Worm (Caenorhabditis elegans) whole organism, mixed stage, embryonic: ENCODE measurements around the gene Y43C5B.2.

Experiments used
- M03D4.4 ChIP-seq: sonication (generic microtip); optimal IDR thresholded peaks from 2 replicates; lab custom pipeline; 2017; ENCODE audit warnings: mild to moderate bottlenecking, missing genetic modification characterization, missing compliant biosample characterization
- bed-3 ChIP-seq: fragments of 200-800 bp; sonication (Bioruptor generic); optimal IDR thresholded peaks from 3 replicates; lab custom pipeline; 2018; ENCODE audit warnings: mild to moderate bottlenecking, missing genetic modification characterization, moderate library complexity, missing compliant biosample characterization
- blmp-1 ChIP-seq: fragments of 150-350 bp; optimal IDR thresholded peaks from 2 replicates; lab custom pipeline; 2014; ENCODE audit warnings: missing biosample characterization, missing genetic modification characterization
- ceh-39 ChIP-seq: fragments of 150-350 bp; optimal IDR thresholded peaks from 2 replicates; lab custom pipeline; 2014; ENCODE audit warnings: missing biosample characterization, missing genetic modification characterization
- ceh-43 ChIP-seq: fragments of 200-800 bp; sonication (Bioruptor generic); optimal IDR thresholded peaks from 2 replicates; lab custom pipeline; 2018; ENCODE audit warnings: mild to moderate bottlenecking, missing genetic modification characterization, moderate library complexity, missing compliant biosample characterization
- ceh-83 ChIP-seq: fragments of 200-800 bp; sonication (Bioruptor generic); optimal IDR thresholded peaks from 2 replicates; lab custom pipeline; 2018; ENCODE audit warnings: mild to moderate bottlenecking, missing genetic modification characterization, missing compliant biosample characterization
- ces-1 ChIP-seq: fragments of 150-350 bp; optimal IDR thresholded peaks from 2 replicates; lab custom pipeline; 2014; ENCODE audit warnings: missing biosample characterization, missing genetic modification reagents, missing genetic modification characterization
- cnd-1 ChIP-seq: fragments of 200-800 bp; sonication (Bioruptor generic); optimal IDR thresholded peaks from 2 replicates; lab custom pipeline; 2018; ENCODE audit warnings: mild to moderate bottlenecking, missing genetic modification characterization, missing compliant biosample characterization
- drap-1 ChIP-seq: fragments of 200-800 bp; sonication (Bioruptor generic); optimal IDR thresholded peaks from 3 replicates; lab custom pipeline; 2018; ENCODE audit warnings: mild to moderate bottlenecking, missing genetic modification characterization, missing compliant biosample characterization
- elt-1 ChIP-seq: sonication (generic microtip); optimal IDR thresholded peaks from 2 replicates; lab custom pipeline; 2017; ENCODE audit warnings: missing genetic modification characterization, mild to moderate bottlenecking, missing compliant biosample characterization, antibody characterized with exemption, moderate library complexity, borderline replicate concordance; ENCODE audit not compliant: insufficient read depth
- elt-3 ChIP-seq: fragments of 150-350 bp; optimal IDR thresholded peaks from 2 replicates; lab custom pipeline; 2014; ENCODE audit warnings: missing biosample characterization, missing genetic modification characterization
- flh-1 ChIP-seq: fragments of 200-800 bp; sonication (Bioruptor generic); optimal IDR thresholded peaks from 2 replicates; lab custom pipeline; 2018; ENCODE audit warnings: mild to moderate bottlenecking, missing genetic modification characterization, moderate library complexity, missing compliant biosample characterization
- ham-2 ChIP-seq: fragments of 200-800 bp; sonication (Bioruptor generic); optimal IDR thresholded peaks from 2 replicates; lab custom pipeline; 2018; ENCODE audit warnings: mild to moderate bottlenecking, missing genetic modification characterization, missing compliant biosample characterization
- hlh-1 ChIP-seq: fragments of 150-350 bp; optimal IDR thresholded peaks from 2 replicates; lab custom pipeline; 2014; ENCODE audit warnings: missing biosample characterization, missing genetic modification reagents, missing genetic modification characterization
- lin-13 ChIP-seq: fragments of 150-350 bp; optimal IDR thresholded peaks from 2 replicates; lab custom pipeline; 2014; ENCODE audit warnings: missing biosample characterization, missing genetic modification characterization
- lin-32 ChIP-seq: fragments of 200-800 bp; sonication (Bioruptor generic); optimal IDR thresholded peaks from 2 replicates; lab custom pipeline; 2018; ENCODE audit warnings: mild to moderate bottlenecking, missing genetic modification characterization, missing compliant biosample characterization
- lsy-2 ChIP-seq: fragments of 150-350 bp; optimal IDR thresholded peaks from 2 replicates; lab custom pipeline; 2014; ENCODE audit warnings: missing biosample characterization, missing genetic modification characterization
- mep-1 ChIP-seq: fragments of 150-350 bp; optimal IDR thresholded peaks from 2 replicates; lab custom pipeline; 2017; ENCODE audit warnings: missing biosample characterization, missing genetic modification reagents, missing genetic modification characterization, inconsistent platforms
- nhr-12 ChIP-seq: fragments of 150-350 bp; optimal IDR thresholded peaks from 2 replicates; lab custom pipeline; 2014; ENCODE audit warnings: missing biosample characterization, missing genetic modification characterization
- nhr-2 ChIP-seq: fragments of 150-350 bp; optimal IDR thresholded peaks from 2 replicates; lab custom pipeline; 2014; ENCODE audit warnings: missing biosample characterization, missing genetic modification characterization
- nhr-237 ChIP-seq: fragments of 150-350 bp; optimal IDR thresholded peaks from 2 replicates; lab custom pipeline; 2014; ENCODE audit warnings: missing biosample characterization, missing genetic modification characterization
- nhr-28 ChIP-seq: fragments of 150-350 bp; optimal IDR thresholded peaks from 2 replicates; lab custom pipeline; 2014; ENCODE audit warnings: missing biosample characterization, missing genetic modification characterization
- nhr-76 ChIP-seq: sonication (generic microtip); optimal IDR thresholded peaks from 2 replicates; lab custom pipeline; 2017; ENCODE audit warnings: missing biosample characterization, missing genetic modification characterization
- pha-4 ChIP-seq: fragments of 150-350 bp; optimal IDR thresholded peaks from 2 replicates; lab custom pipeline; 2018; ENCODE audit warnings: missing biosample characterization, missing genetic modification reagents, missing genetic modification characterization
- sem-2 ChIP-seq: fragments of 200-800 bp; sonication (Bioruptor generic); optimal IDR thresholded peaks from 2 replicates; lab custom pipeline; 2018; ENCODE audit warnings: mild to moderate bottlenecking, missing genetic modification characterization, missing compliant biosample characterization
- snpc-4 ChIP-seq: fragments of 150-350 bp; optimal IDR thresholded peaks from 2 replicates; lab custom pipeline; 2014; ENCODE audit warnings: missing biosample characterization, missing genetic modification characterization
- sptf-1 ChIP-seq: sonication (generic microtip); optimal IDR thresholded peaks from 2 replicates; lab custom pipeline; 2017; ENCODE audit warnings: mild to moderate bottlenecking, missing genetic modification characterization, moderate library complexity, missing compliant biosample characterization
- unc-120 ChIP-seq: sonication (generic microtip); optimal IDR thresholded peaks from 2 replicates; lab custom pipeline; 2017; ENCODE audit warnings: missing genetic modification characterization, missing compliant biosample characterization; ENCODE audit not compliant: poor library complexity, severe bottlenecking
- unc-39 ChIP-seq: fragments of 150-350 bp; optimal IDR thresholded peaks from 2 replicates; lab custom pipeline; 2014; ENCODE audit warnings: missing biosample characterization, missing genetic modification characterization
- unc-62 ChIP-seq: fragments of 150-350 bp; optimal IDR thresholded peaks from 2 replicates; lab custom pipeline; 2014; ENCODE audit warnings: missing biosample characterization, missing genetic modification reagents, missing genetic modification characterization
- zip-8 ChIP-seq: fragments of 150-350 bp; optimal IDR thresholded peaks from 2 replicates; lab custom pipeline; 2014; ENCODE audit warnings: missing biosample characterization, missing genetic modification characterization
- ztf-11 ChIP-seq: fragments of 150-350 bp; optimal IDR thresholded peaks from 2 replicates; lab custom pipeline; 2014; ENCODE audit warnings: missing biosample characterization, missing genetic modification characterization

Gene Y43C5B.2

ce11 chrIV:10382894-10383293 lies 30.8 kb upstream of the Y43C5B.2 start:
- no peak for TF ChIP-seq lin-13 (tag; lab: Kevin White, UChicago)
- TF ChIP-seq blmp-1 (tag; lab: Kevin White, UChicago): no peak
- no peak for TF ChIP-seq unc-120 (tag; lab: Kevin White, UChicago)
- TF ChIP-seq nhr-2: no peak
- TF ChIP-seq mep-1 (tag; lab: Kevin White, UChicago): no peak
- TF ChIP-seq snpc-4 (tag; lab: Kevin White, UChicago): no peak
- no peak for TF ChIP-seq ces-1 (GFP tag; lab: Kevin White, UChicago)
- no peak for TF ChIP-seq nhr-12
- TF ChIP-seq nhr-76 (tag; lab: Kevin White, UChicago): no peak
- no peak for TF ChIP-seq elt-3 (tag; lab: Kevin White, UChicago)
- no peak for TF ChIP-seq elt-1 (tag; lab: Kevin White, UChicago)
- TF ChIP-seq hlh-1 (tag; lab: Kevin White, UChicago): no peak

DNA sequence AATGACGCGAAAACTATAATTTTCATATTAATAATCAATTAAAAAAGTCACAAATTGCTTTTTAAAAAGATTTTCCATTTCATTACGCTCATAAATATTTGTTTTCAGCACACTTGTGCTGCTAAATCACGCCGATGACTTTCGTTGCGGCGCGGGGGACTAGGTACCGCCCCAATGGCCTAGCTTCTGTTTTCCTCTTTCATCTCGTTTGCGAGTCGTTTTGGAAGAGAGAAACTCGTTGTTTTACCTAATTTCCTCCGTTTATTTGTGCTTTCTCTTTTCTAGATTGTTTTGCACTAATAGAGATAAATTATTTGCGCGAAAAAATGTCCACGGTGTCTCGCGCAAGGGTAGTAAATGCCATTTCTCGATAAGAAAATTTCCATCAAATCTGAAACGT lies 28.9 kb upstream of the Y43C5B.2 start:
- TF ChIP-seq snpc-4 (tag; lab: Kevin White, UChicago) (no peak), ceh-43 (no peak)

- TF ChIP-seq pha-4 (tag; lab: Kevin White, UChicago): peak; percentile 2
- TF ChIP-seq unc-39 (tag; lab: Kevin White, UChicago): no peak
- peak; percentile 57 for TF ChIP-seq ces-1 (GFP tag; lab: Kevin White, UChicago)
- TF ChIP-seq snpc-4 (tag; lab: Kevin White, UChicago): no peak
- TF ChIP-seq unc-120 (tag; lab: Kevin White, UChicago): peak; percentile 6
- TF ChIP-seq ztf-11: peak; percentile 1
- peak; percentile 45 for TF ChIP-seq ham-2
These were observed 28.5 kb upstream of the Y43C5B.2 start for ce11 chrIV:10380626-10381025.

DNA sequence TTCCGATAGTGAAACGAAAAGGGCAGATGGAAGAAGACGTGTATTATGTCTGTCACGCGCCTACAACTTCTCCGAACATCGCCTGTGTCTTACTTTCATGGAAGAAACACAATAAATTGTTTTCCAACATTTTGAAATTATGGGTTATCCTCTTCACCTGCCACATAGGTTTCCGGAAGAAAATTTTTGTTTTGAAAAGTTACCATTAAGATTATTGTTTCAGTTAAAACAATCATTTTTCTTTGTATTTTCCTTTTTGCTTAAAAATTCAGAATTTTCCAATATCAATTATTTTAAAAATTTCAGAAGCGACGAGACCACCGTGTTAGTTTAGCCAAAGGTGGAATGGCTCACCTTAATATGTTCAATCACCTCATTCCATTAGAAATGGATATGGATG lies 22.5 kb upstream of the Y43C5B.2 start, which contains the start of gene mask-1:
mask-1 (plus strand) TSS at position 301 of the 400 bp plus-strand sequence.
- no peak for TF ChIP-seq elt-3 (tag; lab: Kevin White, UChicago)
- no peak for TF ChIP-seq lsy-2 (tag; lab: Kevin White, UChicago)
- TF ChIP-seq ztf-11: no peak
- no peak for TF ChIP-seq blmp-1 (tag; lab: Kevin White, UChicago)
- no peak for TF ChIP-seq lin-13 (tag; lab: Kevin White, UChicago)
- TF ChIP-seq nhr-2: no peak
- TF ChIP-seq flh-1 (GFP tag; lab: Kevin White, UChicago): no peak
- no peak for TF ChIP-seq nhr-237
- no peak for TF ChIP-seq unc-120 (tag; lab: Kevin White, UChicago)
- TF ChIP-seq unc-39 (tag; lab: Kevin White, UChicago): no peak
- TF ChIP-seq, all 35 proteins: peak for 0

ce11 chrIV:10373772-10374288 lies 21.7 kb upstream of the Y43C5B.2 start, which contains the start of gene mpz-5:
mpz-5 (minus strand) TSS chrIV:10373822.
- TF ChIP-seq zip-8 (tag; lab: Kevin White, UChicago) (no peak), elt-1 (tag; lab: Kevin White, UChicago) (no peak), nhr-28 (no peak), lin-13 (tag; lab: Kevin White, UChicago) (peak; percentile 60), M03D4.4 (peak; percentile 39), mep-1 (tag; lab: Kevin White, UChicago) (peak; percentile 81), lin-32 (peak; percentile 32), nhr-237 (peak; percentile 23), sem-2 (GFP tag; lab: Kevin White, UChicago) (no peak), nhr-12 (no peak), lsy-2 (tag; lab: Kevin White, UChicago) (peak; percentile 64), hlh-1 (tag; lab: Kevin White, UChicago) (peak; percentile 24), ceh-83 (GFP tag; lab: Kevin White, UChicago) (peak; percentile 51), unc-39 (tag; lab: Kevin White, UChicago) (no peak), sptf-1 (tag; lab: Kevin White, UChicago) (peak; percentile 75), bed-3 (no peak), ceh-39 (tag; lab: Kevin White, UChicago) (no peak), ztf-11 (no peak), unc-120 (tag; lab: Kevin White, UChicago) (no peak), cnd-1 (no peak), nhr-76 (tag; lab: Kevin White, UChicago) (no peak), pha-4 (tag; lab: Kevin White, UChicago) (peak; percentile 0), nhr-2 (no peak), drap-1 (GFP tag; lab: Kevin White, UChicago) (no peak), ceh-43 (peak; percentile 11), flh-1 (GFP tag; lab: Kevin White, UChicago) (no peak), unc-62 (no peak), ham-2 (no peak)
